Fruit fly (Drosophila melanogaster): Measurements from ENCODE around the gene CG13384.

DNA sequence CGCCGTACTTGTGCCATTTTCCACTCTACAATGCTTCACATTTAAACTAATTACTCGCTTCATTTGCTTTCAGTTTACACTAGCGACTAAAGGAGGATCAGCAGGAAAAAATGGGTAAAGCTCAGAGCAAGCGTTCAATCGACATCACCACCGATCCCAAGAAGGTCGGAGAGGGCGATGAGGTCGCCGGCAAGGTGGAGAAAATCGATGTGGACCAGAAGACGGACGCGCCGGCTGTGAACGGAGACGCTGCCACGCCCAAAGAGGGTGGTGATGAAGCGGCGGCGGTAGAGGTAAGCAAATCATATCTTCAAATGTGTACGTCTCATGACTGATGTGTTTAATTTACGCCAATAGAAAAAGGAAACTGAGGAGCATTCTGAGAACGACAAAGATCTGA lies 42.5 kb downstream of the CG13384 start:
- TF ChIP-seq Ets98B (GFP tag; IDR thresholded peaks at IDR 0.05) (no peak), CG34367 (tag; optimal IDR thresholded peaks at IDR 0.05) (no peak), CG8301 (tag; optimal IDR thresholded peaks at IDR 0.05) (no peak)

All from whole organism, pupa.